Fruit fly (Drosophila melanogaster) whole organism: ENCODE results near the gene Nf1.
A peak's percentile ranks its signal among the peaks of the same experiment; 100 is the strongest.

Experiments used
- CG8478 ChIP-seq: fragments of >200 bp; optimal IDR thresholded peaks from 2 replicates; lab custom pipeline; 2018; ENCODE audit warnings: inconsistent platforms
- Dll ChIP-seq: fragments of >200 bp; optimal IDR thresholded peaks from 2 replicates; lab custom pipeline; 2017
- EcR ChIP-seq, 2 experiments: fragments of >200 bp; optimal IDR thresholded peaks; 2 replicates each; lab custom pipeline; 2017; ENCODE audit warnings: missing biosample characterization in 2 of 2, missing genetic modification characterization in 2 of 2, missing genetic modification reagents in 2 of 2
- pan ChIP-seq: fragments of >200 bp; optimal IDR thresholded peaks from 2 replicates; lab custom pipeline; 2017
- psq ChIP-seq: fragments of >200 bp; optimal IDR thresholded peaks from 2 replicates; lab custom pipeline; 2017
- usp ChIP-seq: fragments of >200 bp; optimal IDR thresholded peaks from 2 replicates; lab custom pipeline; 2017; ENCODE audit warnings: missing biosample characterization, missing genetic modification characterization, mixed read lengths

Nf1 gene

DNA sequence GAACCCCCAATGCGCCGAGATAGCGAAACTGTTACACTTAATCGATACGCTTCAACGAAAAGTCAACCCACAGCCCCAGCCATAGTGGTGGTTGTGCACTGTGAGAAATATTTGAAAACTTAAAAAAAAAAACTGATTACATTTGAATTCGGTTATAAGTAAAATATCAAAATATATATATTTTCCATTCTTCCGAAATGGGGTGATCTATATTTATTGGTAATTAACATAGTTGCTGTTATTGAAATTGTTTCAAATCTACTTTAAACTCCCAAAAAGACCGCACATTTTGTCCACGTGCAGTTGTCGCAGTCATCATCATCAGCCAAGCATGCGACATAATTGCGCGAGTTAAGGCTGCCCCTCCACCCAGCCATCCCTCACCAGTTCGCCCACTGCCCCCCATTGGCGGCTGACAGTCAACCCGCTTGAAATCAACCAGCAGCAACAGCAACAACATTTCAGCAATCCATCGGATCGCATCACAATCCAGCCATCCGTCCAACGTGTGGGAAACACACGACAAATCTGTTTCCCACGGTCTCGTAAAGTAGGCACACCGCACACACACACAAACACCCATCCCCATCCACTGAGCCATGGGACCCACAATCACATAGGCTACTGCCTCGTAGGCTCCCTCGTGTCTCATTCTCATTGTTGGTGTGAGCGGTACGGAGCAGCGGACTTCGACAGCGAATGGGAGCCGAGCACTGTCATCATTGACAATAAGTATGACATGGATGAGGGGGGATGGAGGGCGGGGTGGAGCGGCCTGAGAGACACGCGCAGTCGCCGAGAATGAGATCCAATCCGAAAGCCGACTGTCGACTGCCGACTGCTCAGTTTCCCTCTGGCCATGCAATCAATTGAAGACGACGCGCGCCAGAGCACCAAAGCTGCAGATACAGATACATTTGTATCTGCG, 37.7 kb downstream of the Nf1 start:
- TF ChIP-seq Dll (lab: Kevin White, UChicago) (peak; percentile 72), CG8478 (lab: Kevin White, UChicago) (no peak)

DNA sequence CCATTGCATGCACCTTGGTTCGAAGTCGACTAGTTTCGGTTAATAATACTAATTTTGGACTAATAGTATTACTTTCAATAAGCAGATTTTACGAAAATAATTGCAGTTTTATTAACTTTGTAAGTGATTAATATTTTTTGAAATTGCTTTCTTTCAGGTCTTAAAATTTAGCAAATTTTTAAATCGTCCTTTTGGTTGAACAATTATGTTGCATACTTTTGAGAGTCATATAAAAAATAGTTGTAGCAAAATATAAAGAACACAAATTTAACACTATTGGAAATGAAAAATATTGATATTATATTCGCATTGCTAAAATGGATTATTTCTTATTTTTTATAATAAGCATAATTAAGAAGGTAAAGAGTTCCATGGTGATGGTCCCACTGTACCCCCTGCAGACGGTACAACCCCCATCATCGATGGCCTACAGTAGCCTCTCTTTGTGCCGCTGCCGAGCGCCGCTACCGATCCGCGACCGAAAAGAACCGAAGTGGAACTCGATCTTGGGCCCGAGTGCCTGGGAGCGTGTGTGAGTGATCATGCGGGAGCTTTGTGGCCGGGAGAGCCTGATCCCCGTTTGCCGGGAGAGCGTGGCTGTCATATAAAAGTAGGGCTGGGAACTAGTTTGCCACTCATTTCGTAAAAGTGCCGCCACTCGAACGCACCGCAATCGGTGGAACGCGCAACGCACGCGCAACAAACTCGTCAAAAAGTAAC, 38.5 kb downstream of the Nf1 start:
- TF ChIP-seq CG8478 (lab: Kevin White, UChicago) (no peak), usp (GFP tag; lab: Kevin White, UChicago) (no peak), Dll (lab: Kevin White, UChicago) (peak; percentile 62)

DNA sequence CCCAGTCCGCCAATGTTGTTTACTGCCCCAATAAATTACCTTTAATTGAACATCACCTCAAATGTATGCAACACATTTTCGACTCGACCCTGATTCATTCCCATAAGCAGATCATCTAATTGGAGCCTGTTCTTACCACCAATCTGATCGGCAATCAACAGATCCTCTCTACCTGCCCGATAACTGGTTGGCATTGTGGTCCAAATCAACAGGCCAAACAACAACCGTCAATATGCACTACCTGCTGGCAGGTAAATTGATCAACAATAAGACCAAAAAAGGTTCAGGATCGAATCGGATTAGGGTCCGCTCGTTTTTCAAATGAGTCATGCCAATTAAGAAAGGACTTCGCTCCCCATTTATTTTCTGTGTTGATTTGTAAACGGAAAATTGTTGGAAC, 40.4 kb downstream of the Nf1 start:
- no peak for TF ChIP-seq usp (GFP tag; lab: Kevin White, UChicago)
- TF ChIP-seq Dll (lab: Kevin White, UChicago), result no peak
- TF ChIP-seq EcR (GFP tag; optimal IDR thresholded peaks at IDR 0.05; lab: Kevin White, UChicago), result no peak
- no peak for TF ChIP-seq psq (lab: Kevin White, UChicago)

DNA sequence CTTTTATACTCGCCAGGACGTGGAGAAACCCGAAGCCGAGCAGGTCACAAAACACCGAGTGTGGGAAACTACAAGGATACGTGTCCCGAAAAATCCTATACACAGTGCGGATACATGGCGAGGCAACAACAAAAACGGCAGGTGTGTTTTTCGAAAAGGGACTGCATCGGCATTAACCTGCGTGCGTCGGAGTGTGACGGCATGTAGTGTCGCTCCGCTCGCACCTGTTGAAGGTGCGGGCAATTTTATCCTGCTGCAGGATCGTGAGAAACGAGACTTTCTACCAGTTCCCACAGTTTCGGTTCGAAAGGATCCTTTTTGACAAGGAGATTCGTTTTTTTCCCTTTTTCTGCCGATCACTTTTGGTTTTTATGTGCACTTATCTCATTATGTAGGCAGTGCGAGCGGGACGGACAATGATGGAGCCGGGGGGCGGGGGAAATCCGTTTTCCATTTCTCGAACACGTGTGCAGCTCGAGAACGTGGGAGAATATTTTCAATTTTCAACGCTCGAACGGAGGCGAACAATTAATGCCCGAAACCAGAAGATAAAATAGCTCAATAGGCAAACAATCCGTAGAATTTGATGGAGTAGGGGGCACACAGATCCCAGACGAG, 41.9 kb downstream of the Nf1 start:
- no peak for TF ChIP-seq pan
- no peak for TF ChIP-seq EcR (GFP tag; optimal IDR thresholded peaks at IDR 0.05; lab: Kevin White, UChicago)
- TF ChIP-seq usp (GFP tag; lab: Kevin White, UChicago), result no peak
- TF ChIP-seq CG8478 (lab: Kevin White, UChicago), result no peak
- TF ChIP-seq Dll (lab: Kevin White, UChicago), result no peak

DNA sequence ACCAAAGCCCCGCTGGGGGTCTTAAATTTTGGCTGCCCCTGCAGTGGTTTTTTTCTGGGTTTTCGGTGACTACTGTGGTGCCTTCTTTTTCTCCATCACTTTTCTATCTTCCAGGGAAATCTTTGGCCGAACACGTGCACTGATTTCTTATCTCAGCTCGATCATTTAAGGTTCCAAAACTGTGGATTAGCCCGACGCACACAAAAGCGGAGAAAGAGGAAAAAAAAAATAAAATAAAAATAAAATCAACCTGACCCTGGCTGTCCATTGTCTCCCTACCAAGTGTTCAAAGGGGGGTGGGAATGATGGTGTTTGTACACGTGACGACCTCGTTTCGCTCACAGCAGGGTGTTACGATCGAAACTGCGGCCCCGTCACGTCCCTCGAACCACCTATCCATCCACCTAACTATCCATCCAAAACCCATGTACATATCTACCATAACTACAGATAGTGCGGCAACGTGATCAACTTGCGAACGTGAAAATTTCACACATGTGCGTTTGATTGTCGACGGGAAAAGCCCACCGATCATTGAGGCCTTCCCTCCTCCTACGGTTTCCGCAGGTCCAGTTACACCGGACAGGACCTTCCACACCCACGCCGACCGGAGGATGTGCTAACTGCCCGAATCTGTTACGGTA, 43.9 kb downstream of the Nf1 start:
- TF ChIP-seq usp (GFP tag; lab: Kevin White, UChicago) (no peak), CG8478 (lab: Kevin White, UChicago) (no peak), psq (lab: Kevin White, UChicago) (no peak), Dll (lab: Kevin White, UChicago) (no peak), EcR (GFP tag; optimal IDR thresholded peaks at IDR 0.05; lab: Kevin White, UChicago) (no peak), pan (no peak)

DNA sequence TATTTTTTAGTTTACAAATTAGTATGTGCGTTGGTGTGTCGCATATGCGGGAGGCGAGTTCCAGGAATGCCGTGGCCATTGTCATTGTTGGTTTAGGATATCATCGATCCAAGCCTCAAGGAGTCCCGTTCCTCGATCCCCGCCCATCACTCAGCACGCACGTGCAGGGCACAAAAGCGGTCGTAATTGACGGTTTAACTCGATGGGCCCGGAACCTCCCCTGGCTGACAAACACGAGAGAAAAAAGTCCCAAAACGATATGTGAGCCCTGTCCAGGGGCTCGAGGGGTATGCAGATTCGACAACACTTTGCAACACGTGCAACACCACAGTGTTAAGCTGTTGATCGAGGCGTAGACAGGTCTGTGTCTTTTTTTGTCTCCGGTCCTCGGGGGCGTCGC, 45.1 kb downstream of the Nf1 start:
- TF ChIP-seq pan (no peak), Dll (lab: Kevin White, UChicago) (peak; percentile 1)

DNA sequence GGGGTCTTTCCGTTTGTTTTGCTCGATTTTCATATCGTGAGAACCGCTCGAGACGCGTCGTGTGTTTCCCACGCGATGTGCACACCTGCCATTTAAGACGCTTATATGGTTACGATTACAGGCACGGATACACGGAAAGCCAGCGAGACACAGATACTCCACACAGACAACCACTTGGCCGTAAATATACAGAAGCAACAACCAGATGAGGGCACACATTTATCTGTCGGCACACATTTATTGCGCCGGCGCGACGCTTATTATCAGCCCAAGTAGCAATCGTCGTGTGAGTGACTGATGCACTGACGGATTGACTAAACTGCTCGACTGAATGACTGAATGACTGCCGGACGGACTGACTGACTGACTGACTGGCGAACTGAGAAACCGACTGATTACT, 47.7 kb downstream of the Nf1 start:
- TF ChIP-seq CG8478 (lab: Kevin White, UChicago), result no peak
- TF ChIP-seq pan, result no peak
- TF ChIP-seq usp (GFP tag; lab: Kevin White, UChicago), result no peak
- TF ChIP-seq psq (lab: Kevin White, UChicago), result no peak
- no peak for TF ChIP-seq Dll (lab: Kevin White, UChicago)
- TF ChIP-seq EcR (GFP tag; optimal IDR thresholded peaks at IDR 0.05; lab: Kevin White, UChicago), result no peak

DNA sequence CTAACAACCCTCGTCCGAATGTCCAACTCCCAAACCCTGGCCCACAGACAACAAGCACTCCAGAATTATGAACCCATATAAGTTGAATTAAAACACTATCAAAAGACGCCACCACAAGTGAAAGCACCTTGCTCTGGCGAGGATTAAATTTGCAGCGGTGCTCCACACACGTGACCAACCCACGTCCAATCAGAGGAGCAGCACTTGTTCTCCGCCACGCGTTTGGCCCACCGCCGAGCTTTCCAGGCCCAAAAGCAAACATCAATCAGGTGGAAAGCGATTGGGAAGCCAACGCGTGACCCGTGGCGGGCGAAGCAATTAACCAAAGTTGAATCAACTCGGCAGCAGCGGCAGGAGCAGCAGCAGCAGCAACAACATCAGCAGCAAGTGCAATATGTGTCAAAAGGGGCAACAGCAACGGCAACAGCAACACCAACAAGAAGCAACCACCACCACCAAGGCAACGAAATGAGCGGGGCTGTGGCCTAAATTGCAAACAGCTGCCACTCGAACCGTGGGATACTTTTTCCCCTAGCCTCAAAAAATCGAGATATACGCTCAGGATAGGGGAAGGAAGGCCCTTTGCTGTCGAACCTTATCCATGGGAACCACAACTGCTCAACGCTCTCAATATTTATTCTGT, 49.3 kb downstream of the Nf1 start:
- TF ChIP-seq psq (lab: Kevin White, UChicago) (no peak), CG8478 (lab: Kevin White, UChicago) (no peak), EcR (GFP tag; optimal IDR thresholded peaks at IDR 0.05; lab: Kevin White, UChicago) (no peak), usp (GFP tag; lab: Kevin White, UChicago) (no peak), pan (no peak), Dll (lab: Kevin White, UChicago) (no peak)

DNA sequence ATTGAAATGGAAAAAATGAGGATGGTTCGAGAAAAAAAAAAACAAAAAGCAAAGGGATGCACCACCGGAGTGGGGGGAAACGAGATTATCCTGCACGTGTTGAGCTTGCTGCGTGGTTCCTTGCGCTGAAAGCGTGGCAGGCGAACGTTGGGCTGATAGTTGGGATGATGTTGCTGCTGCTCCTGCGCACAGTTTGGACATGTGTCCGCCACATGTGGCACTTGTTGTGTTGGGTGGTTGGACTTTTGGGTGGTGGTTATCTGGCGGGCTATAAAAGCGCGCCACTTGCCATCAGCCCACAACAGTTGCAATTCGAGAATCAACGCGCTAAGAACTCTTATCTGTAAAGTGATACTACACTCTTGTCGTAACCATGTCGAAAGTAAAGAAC, 49.8 kb downstream of the Nf1 start:
- TF ChIP-seq Dll (lab: Kevin White, UChicago) (no peak), psq (lab: Kevin White, UChicago) (no peak), EcR (GFP tag; optimal IDR thresholded peaks at IDR 0.05; lab: Kevin White, UChicago) (no peak)

DNA sequence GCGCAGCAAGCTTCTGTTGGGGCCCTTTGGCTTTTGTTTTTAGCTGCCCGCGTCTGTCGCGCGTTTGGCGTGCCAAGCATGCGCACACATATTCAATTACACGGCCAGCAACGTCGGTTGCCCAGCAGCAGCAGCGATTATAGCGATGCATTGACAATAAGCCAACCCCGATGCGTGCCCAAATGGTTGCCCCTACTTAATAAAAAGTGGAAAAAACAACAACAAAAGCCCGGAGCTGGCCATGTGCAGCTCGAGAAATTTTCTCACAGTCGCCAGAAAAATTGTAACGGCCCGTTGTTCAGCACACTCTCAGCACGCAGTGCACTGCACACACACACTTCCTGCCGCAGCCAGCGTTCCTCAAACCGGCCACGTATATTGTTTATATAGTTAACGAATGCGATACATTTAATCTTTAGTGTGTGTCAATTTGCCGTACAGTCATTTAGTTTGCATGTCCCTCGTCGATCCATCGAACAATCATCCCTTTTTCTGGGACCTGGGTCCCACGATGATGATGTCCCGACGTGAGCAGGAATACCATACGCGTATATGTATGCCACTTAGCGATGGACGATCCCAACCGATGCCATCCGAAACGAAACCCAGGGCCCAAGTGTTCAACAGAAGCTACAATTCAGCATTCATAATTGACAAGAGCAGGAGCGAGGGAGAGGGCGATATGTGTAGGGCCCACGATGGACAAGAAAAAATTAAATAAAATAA, 52.0 kb downstream of the Nf1 start:
- no peak for TF ChIP-seq CG8478 (lab: Kevin White, UChicago)
- TF ChIP-seq Dll (lab: Kevin White, UChicago), result no peak
- no peak for TF ChIP-seq EcR (GFP tag; optimal IDR thresholded peaks at IDR 0.05; lab: Kevin White, UChicago)
- TF ChIP-seq psq (lab: Kevin White, UChicago), result no peak
- no peak for TF ChIP-seq pan
- no peak for TF ChIP-seq usp (GFP tag; lab: Kevin White, UChicago)

DNA sequence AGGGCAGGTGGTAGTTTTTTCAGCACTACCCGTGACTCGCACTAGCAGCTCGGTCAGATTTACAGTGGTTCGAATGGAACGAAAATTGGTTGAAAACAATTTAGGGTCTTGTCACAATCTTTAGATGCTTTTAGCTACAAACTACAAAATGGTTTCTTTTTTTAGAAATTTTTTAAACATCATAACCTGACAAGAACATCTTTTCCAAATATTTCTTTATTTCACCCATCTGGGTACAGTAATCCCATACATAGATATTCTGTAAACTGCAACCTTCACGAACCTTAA, 52.5 kb downstream of the Nf1 start:
- TF ChIP-seq Dll (lab: Kevin White, UChicago), result no peak
- TF ChIP-seq usp (GFP tag; lab: Kevin White, UChicago), result no peak
- no peak for TF ChIP-seq EcR (GFP tag; optimal IDR thresholded peaks at IDR 0.05; lab: Kevin White, UChicago)
- no peak for TF ChIP-seq pan
- TF ChIP-seq CG8478 (lab: Kevin White, UChicago), result no peak
- no peak for TF ChIP-seq psq (lab: Kevin White, UChicago)
